Fruit fly (Drosophila melanogaster) whole organism, embryonic: ENCODE data around the gene CG15916.

Source experiments
- CG1024 ChIP-seq: fragments of 200-800 bp; sonication (Bioruptor generic); IDR thresholded peaks from 2 replicates; pipeline ENCODE4 v1.3.6; 2022; ENCODE audit warnings: missing biosample characterization, missing genetic modification characterization
- CG10274 ChIP-seq: fragments of 200-800 bp; sonication (Bioruptor generic); optimal IDR thresholded peaks from 3 replicates; lab custom pipeline; 2017; ENCODE audit warnings: missing biosample characterization, mild to moderate bottlenecking, missing genetic modification characterization
- CG11085 ChIP-seq: fragments of 200-800 bp; sonication (Bioruptor generic); IDR thresholded peaks from 2 replicates; pipeline ENCODE4 v1.3.6; 2022; ENCODE audit warnings: missing biosample characterization, missing genetic modification characterization
- CG12104 ChIP-seq: fragments of 200-800 bp; sonication (Bioruptor generic); optimal IDR thresholded peaks from 3 replicates; lab custom pipeline; 2016; ENCODE audit warnings: missing biosample characterization, missing genetic modification characterization
- CG12219 ChIP-seq: fragments of 200-800 bp; sonication (Bioruptor generic); optimal IDR thresholded peaks from 3 replicates; lab custom pipeline; 2018; ENCODE audit warnings: missing biosample characterization, mild to moderate bottlenecking, missing genetic modification characterization
- CG13123 ChIP-seq: fragments of 200-800 bp; sonication (Bioruptor generic); optimal IDR thresholded peaks from 2 replicates; lab custom pipeline; 2016; ENCODE audit warnings: missing biosample characterization, missing genetic modification characterization
- CG15073 ChIP-seq: fragments of 200-800 bp; sonication (Bioruptor generic); optimal IDR thresholded peaks from 2 replicates; lab custom pipeline; 2016; ENCODE audit warnings: missing biosample characterization, missing genetic modification characterization
- CG15601 ChIP-seq: fragments of 200-800 bp; sonication (Bioruptor generic); optimal IDR thresholded peaks from 3 replicates; lab custom pipeline; 2019; ENCODE audit warnings: missing biosample characterization, mild to moderate bottlenecking, missing genetic modification characterization, moderate library complexity
- CG18764 ChIP-seq: fragments of 200-800 bp; sonication (Bioruptor generic); optimal IDR thresholded peaks from 3 replicates; lab custom pipeline; 2016; ENCODE audit warnings: missing biosample characterization, missing genetic modification characterization
- CG2712 ChIP-seq: fragments of 200-800 bp; optimal IDR thresholded peaks from 3 replicates; lab custom pipeline; 2019; ENCODE audit warnings: missing biosample characterization, mild to moderate bottlenecking, missing genetic modification characterization, moderate library complexity
- CG34224 ChIP-seq: fragments of 200-800 bp; sonication (Bioruptor generic); IDR thresholded peaks from 3 replicates; pipeline ENCODE4 v1.3.6; 2022; ENCODE audit warnings: missing biosample characterization, missing genetic modification characterization; ENCODE audit not compliant: partially characterized antibody
- CG4360 ChIP-seq: fragments of 200-800 bp; sonication (Bioruptor generic); IDR thresholded peaks from 2 replicates; pipeline ENCODE4 v1.3.6; 2022; ENCODE audit warnings: missing biosample characterization, missing genetic modification characterization
- CG7271 ChIP-seq: fragments of 200-800 bp; sonication (Bioruptor generic); optimal IDR thresholded peaks from 2 replicates; lab custom pipeline; 2018; ENCODE audit warnings: missing biosample characterization, mild to moderate bottlenecking, missing genetic modification characterization, moderate library complexity
- CG7928 ChIP-seq: fragments of 200-800 bp; sonication (Bioruptor generic); optimal IDR thresholded peaks from 2 replicates; lab custom pipeline; 2017; ENCODE audit warnings: missing biosample characterization, mild to moderate bottlenecking, missing genetic modification characterization
- CG9817 ChIP-seq: fragments of 200-800 bp; sonication (Bioruptor generic); optimal IDR thresholded peaks from 2 replicates; lab custom pipeline; 2018; ENCODE audit warnings: missing biosample characterization, mild to moderate bottlenecking, missing genetic modification characterization, moderate library complexity
- CG9932 ChIP-seq: fragments of 200-800 bp; sonication (Bioruptor generic); IDR thresholded peaks from 2 replicates; pipeline ENCODE4 v1.3.6; 2022; ENCODE audit warnings: missing biosample characterization, missing genetic modification characterization
- D19A ChIP-seq: fragments of 200-800 bp; optimal IDR thresholded peaks from 3 replicates; lab custom pipeline; 2019; ENCODE audit warnings: missing biosample characterization, mild to moderate bottlenecking, missing genetic modification characterization, moderate library complexity
- D19B ChIP-seq: fragments of 200-800 bp; sonication (Bioruptor generic); optimal IDR thresholded peaks from 2 replicates; lab custom pipeline; 2017; ENCODE audit warnings: missing biosample characterization, mild to moderate bottlenecking, missing genetic modification characterization
- Doc2 ChIP-seq: fragments of 200-800 bp; sonication (Bioruptor generic); IDR thresholded peaks from 2 replicates; pipeline ENCODE4 v1.3.6; 2022; ENCODE audit warnings: missing biosample characterization, missing genetic modification characterization
- Fer3 ChIP-seq: fragments of 200-800 bp; sonication (Bioruptor generic); optimal IDR thresholded peaks from 2 replicates; lab custom pipeline; 2018; ENCODE audit warnings: missing biosample characterization, mild to moderate bottlenecking, missing genetic modification characterization, moderate library complexity
- GATAe ChIP-seq: fragments of 200-800 bp; sonication (Bioruptor generic); conservative IDR thresholded peaks from 2 replicates; pipeline ENCODE4 v1.3.6; 2022; ENCODE audit warnings: missing biosample characterization, missing genetic modification characterization
- Gsc ChIP-seq: fragments of 200-800 bp; sonication (Bioruptor generic); IDR thresholded peaks from 2 replicates; pipeline ENCODE4 v1.3.6; 2022; ENCODE audit warnings: missing biosample characterization, missing genetic modification characterization
- Mad ChIP-seq: fragments of 200-800 bp; sonication (Bioruptor generic); optimal IDR thresholded peaks from 2 replicates; lab custom pipeline; 2016; ENCODE audit warnings: missing biosample characterization, missing genetic modification characterization
- NfI ChIP-seq: fragments of 200-800 bp; sonication (Bioruptor generic); optimal IDR thresholded peaks from 3 replicates; lab custom pipeline; 2018; ENCODE audit warnings: missing biosample characterization, mild to moderate bottlenecking, missing genetic modification characterization, moderate library complexity
- Poxn ChIP-seq: fragments of 200-800 bp; sonication (Bioruptor generic); IDR thresholded peaks from 2 replicates; pipeline ENCODE4 v1.3.6; 2022; ENCODE audit warnings: missing biosample characterization, missing genetic modification characterization
- Sry-β ChIP-seq: fragments of 200-800 bp; sonication (Bioruptor generic); optimal IDR thresholded peaks from 2 replicates; lab custom pipeline; 2018; ENCODE audit warnings: missing biosample characterization, mild to moderate bottlenecking, missing genetic modification characterization, moderate library complexity
- Trl ChIP-seq, 3 experiments: fragments of >200 bp in 2 of 3; fragments of 200-800 bp in 1 of 3; sonication (Bioruptor generic) in 1 of 3; optimal IDR thresholded peaks; 2 replicates in 1 of 3; 3 replicates in 2 of 3; lab custom pipeline; 2016 to 2017; ENCODE audit warnings: missing biosample characterization in 1 of 3, missing genetic modification characterization in 1 of 3
- Vsx1 ChIP-seq: fragments of 200-800 bp; sonication (Bioruptor generic); optimal IDR thresholded peaks from 2 replicates; lab custom pipeline; 2017; ENCODE audit warnings: missing biosample characterization, mild to moderate bottlenecking, missing genetic modification characterization, missing genetic modification reagents
- bowl ChIP-seq: fragments of 200-800 bp; sonication (Bioruptor generic); IDR thresholded peaks from 2 replicates; pipeline ENCODE4 v1.3.6; 2022; ENCODE audit warnings: missing biosample characterization, missing genetic modification characterization
- bsh ChIP-seq, 2 experiments: fragments of 200-800 bp; sonication (Bioruptor generic); optimal IDR thresholded peaks; 2 replicates each; lab custom pipeline; 2017 to 2018; ENCODE audit warnings: mild to moderate bottlenecking in 2 of 2, missing biosample characterization in 2 of 2, missing genetic modification characterization in 2 of 2, moderate library complexity in 1 of 2
- chif ChIP-seq, 2 experiments: fragments of 200-800 bp; sonication (Bioruptor generic); optimal IDR thresholded peaks; 3 replicates each; lab custom pipeline; 2016; ENCODE audit warnings: missing biosample characterization in 2 of 2, missing genetic modification characterization in 2 of 2
- chinmo ChIP-seq: fragments of 200-800 bp; sonication (Bioruptor generic); IDR thresholded peaks from 4 replicates; pipeline ENCODE4 v1.3.6; 2022; ENCODE audit warnings: missing biosample characterization, missing genetic modification characterization; ENCODE audit not compliant: partially characterized antibody
- chm ChIP-seq: fragments of 200-800 bp; sonication (Bioruptor generic); IDR thresholded peaks from 2 replicates; pipeline ENCODE4 v1.3.6; 2022; ENCODE audit warnings: missing biosample characterization, missing genetic modification characterization
- dimm ChIP-seq: fragments of 200-800 bp; sonication (Bioruptor generic); IDR thresholded peaks from 2 replicates; pipeline ENCODE4 v1.3.6; 2022; ENCODE audit warnings: missing biosample characterization, missing genetic modification characterization
- gem ChIP-seq: fragments of 200-800 bp; sonication (Bioruptor generic); optimal IDR thresholded peaks from 2 replicates; lab custom pipeline; 2019; ENCODE audit warnings: missing biosample characterization, mild to moderate bottlenecking, missing genetic modification characterization, moderate library complexity
- grau ChIP-seq: fragments of 200-800 bp; optimal IDR thresholded peaks from 3 replicates; lab custom pipeline; 2019; ENCODE audit warnings: missing biosample characterization, mild to moderate bottlenecking, missing genetic modification characterization, moderate library complexity
- hth ChIP-seq: fragments of >200 bp; optimal IDR thresholded peaks from 2 replicates; lab custom pipeline; 2017; ENCODE audit warnings: inconsistent platforms
- inv ChIP-seq: fragments of 200-800 bp; sonication (Bioruptor generic); IDR thresholded peaks from 2 replicates; pipeline ENCODE4 v1.3.6; 2022; ENCODE audit warnings: missing biosample characterization, missing genetic modification characterization; ENCODE audit not compliant: partially characterized antibody
- knrl ChIP-seq: fragments of 200-800 bp; sonication (Bioruptor generic); IDR thresholded peaks from 3 replicates; pipeline ENCODE4 v1.3.6; 2022; ENCODE audit warnings: missing biosample characterization, missing genetic modification characterization; ENCODE audit not compliant: partially characterized antibody
- mam ChIP-seq: fragments of 200-800 bp; sonication (Bioruptor generic); optimal IDR thresholded peaks from 3 replicates; lab custom pipeline; 2016; ENCODE audit warnings: missing biosample characterization, missing genetic modification characterization
- odd ChIP-seq: fragments of 200-800 bp; sonication (Bioruptor generic); optimal IDR thresholded peaks from 2 replicates; lab custom pipeline; 2017; ENCODE audit warnings: missing biosample characterization, mild to moderate bottlenecking, missing genetic modification characterization
- row ChIP-seq: fragments of 200-800 bp; sonication (Bioruptor generic); IDR thresholded peaks from 3 replicates; pipeline ENCODE4 v1.3.6; 2022; ENCODE audit warnings: missing biosample characterization, missing genetic modification characterization
- run ChIP-seq: fragments of 200-800 bp; sonication (Bioruptor generic); optimal IDR thresholded peaks from 3 replicates; lab custom pipeline; 2018; ENCODE audit warnings: missing biosample characterization, mild to moderate bottlenecking, missing genetic modification characterization
- sc ChIP-seq, 3 experiments: fragments of >200 bp in 2 of 3; fragments of 200-800 bp in 1 of 3; sonication (Bioruptor generic) in 1 of 3; optimal IDR thresholded peaks; 2 replicates in 2 of 3; 3 replicates in 1 of 3; lab custom pipeline; 2017; ENCODE audit warnings: mild to moderate bottlenecking in 1 of 3, missing biosample characterization in 1 of 3, missing genetic modification characterization in 1 of 3, missing genetic modification reagents in 1 of 3
- sim ChIP-seq: fragments of 200-800 bp; sonication (Bioruptor generic); IDR thresholded peaks from 2 replicates; pipeline ENCODE4 v1.3.6; 2022; ENCODE audit warnings: missing biosample characterization, missing genetic modification characterization
- tin ChIP-seq: fragments of 200-800 bp; sonication (Bioruptor generic); optimal IDR thresholded peaks from 3 replicates; lab custom pipeline; 2016; ENCODE audit warnings: missing biosample characterization, missing genetic modification characterization
- ttk ChIP-seq: fragments of 200-800 bp; sonication (Bioruptor generic); IDR thresholded peaks from 2 replicates; pipeline ENCODE4 v2.1.2; 2022; ENCODE audit warnings: missing biosample characterization, missing genetic modification characterization
- tx ChIP-seq: fragments of 200-800 bp; sonication (Bioruptor generic); optimal IDR thresholded peaks from 2 replicates; lab custom pipeline; 2016; ENCODE audit warnings: missing biosample characterization, missing genetic modification characterization
- zen ChIP-seq: fragments of 200-800 bp; sonication (Bioruptor generic); optimal IDR thresholded peaks from 3 replicates; lab custom pipeline; 2018; ENCODE audit warnings: missing biosample characterization, mild to moderate bottlenecking, missing genetic modification characterization, moderate library complexity
- zfh2 ChIP-seq: fragments of 200-800 bp; sonication (Bioruptor generic); optimal IDR thresholded peaks from 2 replicates; lab custom pipeline; 2016; ENCODE audit warnings: missing biosample characterization, missing genetic modification characterization

CG15916 gene

DNA sequence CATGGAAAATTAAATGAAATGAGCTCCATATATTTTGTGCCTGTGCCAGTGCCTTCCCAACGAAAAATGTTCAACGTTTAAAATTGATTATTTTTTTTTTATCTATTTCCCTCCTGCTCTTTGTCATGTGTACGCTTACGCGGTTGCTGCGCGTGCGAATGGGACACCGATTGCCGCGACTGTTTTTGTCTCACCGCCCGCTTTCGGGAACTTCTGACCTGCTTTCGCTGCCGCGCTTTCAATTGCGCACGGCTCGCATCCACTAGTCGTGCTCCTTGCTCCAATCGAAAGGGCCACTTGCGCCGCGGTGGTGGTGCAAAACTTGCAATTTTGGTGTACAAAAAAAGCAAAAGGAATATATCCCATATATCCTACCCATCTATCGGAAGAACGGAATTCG, 29.9 kb upstream of the CG15916 start:
- TF ChIP-seq CG4360 (GFP tag; lab: Robert Waterston, UW) (no peak), Doc2 (GFP tag; lab: Robert Waterston, UW) (no peak), CG9817 (no peak), Mad (GFP tag; lab: Kevin White, UChicago) (no peak), CG18764 (GFP tag; lab: Kevin White, UChicago) (no peak), GATAe (GFP tag; lab: Robert Waterston, UW) (peak; percentile 59), CG10274 (no peak), D19A (peak; percentile 1), CG15073 (GFP tag; lab: Kevin White, UChicago) (no peak), gem (tag; lab: Kevin White, UChicago) (no peak), mam (GFP tag; lab: Kevin White, UChicago) (no peak), CG11085 (GFP tag; lab: Robert Waterston, UW) (no peak), CG1024 (GFP tag; lab: Robert Waterston, UW) (no peak), run (tag; lab: Kevin White, UChicago) (no peak), grau (tag; lab: Kevin White, UChicago) (peak; percentile 3), tx (GFP tag; lab: Kevin White, UChicago) (no peak), knrl (peak; percentile 19; the same call in 1 of the 3 replicates), Poxn (GFP tag; lab: Robert Waterston, UW) (no peak), chinmo (GFP tag; lab: Robert Waterston, UW) (no peak), Sry-β (GFP tag; lab: Kevin White, UChicago) (no peak), Gsc (GFP tag; lab: Robert Waterston, UW) (no peak), sim (GFP tag; lab: Robert Waterston, UW) (no peak), tin (GFP tag; lab: Kevin White, UChicago) (no peak), CG34224 (GFP tag; lab: Robert Waterston, UW) (peak; percentile 6; the same call in 1 of the 3 replicates), Fer3 (tag; lab: Kevin White, UChicago) (no peak), CG9932 (GFP tag; lab: Robert Waterston, UW) (0 out of 2 replicates have a peak, but pooled peaks have one; percentile 18), sc (optimal IDR thresholded peaks at IDR 0.05; lab: Kevin White, UChicago) (no peak), sc (GFP tag; optimal IDR thresholded peaks at IDR 0.05; lab: Kevin White, UChicago) (no peak), CG15601 (tag; lab: Kevin White, UChicago) (no peak), row (GFP tag; lab: Robert Waterston, UW) (peak; percentile 43; the same call in 2 of the 3 replicates), CG12104 (GFP tag; lab: Kevin White, UChicago) (no peak), hth (lab: Kevin White, UChicago) (no peak), Trl (optimal IDR thresholded peaks at IDR 0.05; lab: Kevin White, UChicago) (no peak), Trl (GFP tag; optimal IDR thresholded peaks at IDR 0.05; lab: Kevin White, UChicago) (no peak), zfh2 (GFP tag; lab: Kevin White, UChicago) (no peak), CG12219 (GFP tag; lab: Kevin White, UChicago) (no peak), CG7928 (GFP tag; lab: Kevin White, UChicago) (no peak), bsh (GFP tag; optimal IDR thresholded peaks at IDR 0.05; lab: Kevin White, UChicago) (peak; percentile 2 to 28), bowl (GFP tag; lab: Robert Waterston, UW) (no peak), chif (GFP tag; optimal IDR thresholded peaks at IDR 0.05; lab: Kevin White, UChicago) (no peak), chm (GFP tag; lab: Robert Waterston, UW) (0 out of 2 replicates have a peak, but pooled peaks have one; percentile 62), CG13123 (GFP tag; lab: Kevin White, UChicago) (no peak), odd (GFP tag; lab: Kevin White, UChicago) (no peak), zen (tag; lab: Kevin White, UChicago) (no peak), NfI (GFP tag; lab: Kevin White, UChicago) (no peak), dimm (GFP tag; lab: Robert Waterston, UW) (no peak), CG2712 (tag; lab: Kevin White, UChicago) (no peak), D19B (no peak), CG7271 (tag; lab: Kevin White, UChicago) (no peak), ttk (no peak), Vsx1 (no peak), inv (GFP tag; lab: Robert Waterston, UW) (no peak; the same call in 1 of the 2 replicates)
